Worm (Caenorhabditis elegans): ENCODE results near the gene Y59H11AM.4.

Gene Y59H11AM.4

ce11 chrIV:8570719-8571118 lies 566 bp upstream of the Y59H11AM.4 start:
- no peak for TF ChIP-seq F49E8.2 (tag; optimal IDR thresholded peaks at IDR 0.05; ENCODE audit: borderline replicate concordance)
- TF ChIP-seq aha-1 (tag): peak; percentile 10
- TF ChIP-seq unc-62 (GFP tag; optimal IDR thresholded peaks at IDR 0.05 in 1 of 2): peak in 1 of 2 experiments; percentile 92
- no peak for TF ChIP-seq unc-62 (tag; optimal IDR thresholded peaks at IDR 0.05)

ce11 chrIV:8559132-8559531 lies 11.0 kb downstream of the Y59H11AM.4 start, which contains the start of gene npr-22:
TSS of gene npr-22 (plus strand) at chrIV:8559432.
- TF ChIP-seq nhr-102 (tag; optimal IDR thresholded peaks at IDR 0.05) (no peak), aly-2 (tag; optimal IDR thresholded peaks at IDR 0.05) (no peak), R02D3.7 (tag; optimal IDR thresholded peaks at IDR 0.05) (no peak), madf-5 (GFP tag; IDR thresholded peaks at IDR 0.05) (no peak), ZK337.2 (GFP tag; IDR thresholded peaks at IDR 0.05) (no peak), nhr-25 (tag; optimal IDR thresholded peaks at IDR 0.05; ENCODE audit: borderline replicate concordance, insufficient read depth) (no peak), nhr-48 (tag; optimal IDR thresholded peaks at IDR 0.05) (no peak), ceh-44 (GFP tag; IDR thresholded peaks at IDR 0.05) (no peak), lin-15B (tag; optimal IDR thresholded peaks at IDR 0.05) (no peak), set-16 (GFP tag; IDR thresholded peaks at IDR 0.05) (no peak), F37D6.2 (tag; optimal IDR thresholded peaks at IDR 0.05) (no peak), arid-1 (GFP tag; conservative IDR thresholded peaks at IDR 0.05) (no peak), hlh-30 (tag; optimal IDR thresholded peaks at IDR 0.05; ENCODE audit: insufficient read depth) (no peak), lin-13 (GFP tag; optimal IDR thresholded peaks at IDR 0.05) (no peak), daf-16 (GFP tag; optimal IDR thresholded peaks at IDR 0.05) (no peak), daf-16 (tag; optimal IDR thresholded peaks at IDR 0.05) (no peak), ctbp-1 (GFP tag; IDR thresholded peaks at IDR 0.05) (no peak), zfp-2 (tag; optimal IDR thresholded peaks at IDR 0.05) (no peak), mep-1 (tag; optimal IDR thresholded peaks at IDR 0.05) (no peak), hlh-11 (tag; optimal IDR thresholded peaks at IDR 0.05) (no peak)

- TF ChIP-seq unc-39 (tag; optimal IDR thresholded peaks at IDR 0.05) (no peak), ces-1 (GFP tag; optimal IDR thresholded peaks at IDR 0.05) (no peak), zip-11 (GFP tag; IDR thresholded peaks at IDR 0.05) (no peak), nhr-42 (GFP tag; IDR thresholded peaks at IDR 0.05) (no peak), mxl-2 (GFP tag; conservative IDR thresholded peaks at IDR 0.05) (no peak), Y75B8A.6 (GFP tag; IDR thresholded peaks at IDR 0.05) (no peak), zag-1 (tag; optimal IDR thresholded peaks at IDR 0.05) (no peak), hlh-30 (tag; optimal IDR thresholded peaks at IDR 0.05; ENCODE audit: insufficient read depth) (no peak), mdl-1 (tag; optimal IDR thresholded peaks at IDR 0.05) (peak in 1 of 2 experiments; percentile 23), fos-1 (tag; optimal IDR thresholded peaks at IDR 0.05) (peak; percentile 20), ZK546.5 (tag; optimal IDR thresholded peaks at IDR 0.05) (no peak), saeg-2 (GFP tag; IDR thresholded peaks at IDR 0.05) (no peak), R02D3.7 (tag; optimal IDR thresholded peaks at IDR 0.05) (no peak), mxl-3 (GFP tag; optimal IDR thresholded peaks at IDR 0.05) (no peak), tag-97 (GFP tag; IDR thresholded peaks at IDR 0.05) (no peak), hmg-1.1 (GFP tag; IDR thresholded peaks at IDR 0.05) (no peak), lin-15B (tag; optimal IDR thresholded peaks at IDR 0.05) (no peak), madf-5 (GFP tag; IDR thresholded peaks at IDR 0.05) (no peak), egl-27 (tag; optimal IDR thresholded peaks at IDR 0.05) (no peak), vab-7 (GFP tag; IDR thresholded peaks at IDR 0.05) (no peak), nhr-10 (tag; optimal IDR thresholded peaks at IDR 0.05) (no peak), dmd-6 (GFP tag; IDR thresholded peaks at IDR 0.05) (peak; percentile 63; the same call in 1 of the 2 replicates), lin-1 (GFP tag; IDR thresholded peaks at IDR 0.05) (no peak), F10B5.3 (tag; optimal IDR thresholded peaks at IDR 0.05) (no peak), daf-12 (tag; optimal IDR thresholded peaks at IDR 0.05) (no peak), lin-38 (GFP tag; IDR thresholded peaks at IDR 0.05) (no peak), Y105C5A.15 (GFP tag; IDR thresholded peaks at IDR 0.05) (no peak), jun-1 (tag; optimal IDR thresholded peaks at IDR 0.05) (no peak), attf-4 (tag; optimal IDR thresholded peaks at IDR 0.05) (no peak), daf-16 (GFP tag; optimal IDR thresholded peaks at IDR 0.05) (no peak), daf-16 (tag; optimal IDR thresholded peaks at IDR 0.05) (peak; percentile 76), zip-2 (tag; optimal IDR thresholded peaks at IDR 0.05) (no peak)
Observed at ce11 chrIV:8542272-8542671, 27.9 kb downstream of the Y59H11AM.4 start.
